Fruit fly (Drosophila melanogaster) whole organism, prepupa: ENCODE measurements around the gene CG7896.

Source experiments
- CG10631 ChIP-seq: fragments of 200-800 bp; sonication (Bioruptor generic); optimal IDR thresholded peaks from 2 replicates; lab custom pipeline; 2016; ENCODE audit warnings: missing biosample characterization, missing genetic modification characterization
- CG10669 ChIP-seq: fragments of 200-800 bp; sonication (Bioruptor generic); optimal IDR thresholded peaks from 3 replicates; lab custom pipeline; 2018; ENCODE audit warnings: missing biosample characterization, mild to moderate bottlenecking, missing genetic modification characterization, moderate library complexity
- CG11762 ChIP-seq: fragments of 200-800 bp; sonication (Bioruptor generic); optimal IDR thresholded peaks from 3 replicates; lab custom pipeline; 2016; ENCODE audit warnings: missing biosample characterization, missing genetic modification characterization; ENCODE audit not compliant: insufficient read depth
- CG11902 ChIP-seq: fragments of 200-800 bp; sonication (Bioruptor generic); optimal IDR thresholded peaks from 3 replicates; lab custom pipeline; 2016; ENCODE audit warnings: missing biosample characterization, missing genetic modification characterization
- CG3032 ChIP-seq: fragments of 200-800 bp; optimal IDR thresholded peaks from 2 replicates; lab custom pipeline; 2019; ENCODE audit warnings: missing biosample characterization, mild to moderate bottlenecking, missing genetic modification characterization, moderate library complexity
- CG31627 ChIP-seq: fragments of 200-800 bp; sonication (Bioruptor generic); optimal IDR thresholded peaks from 3 replicates; lab custom pipeline; 2016; ENCODE audit warnings: missing biosample characterization, missing genetic modification characterization
- CG32006 ChIP-seq: fragments of 200-800 bp; sonication (Bioruptor generic); optimal IDR thresholded peaks from 3 replicates; lab custom pipeline; 2017; ENCODE audit warnings: missing biosample characterization, mild to moderate bottlenecking, missing genetic modification characterization
- CG34406 ChIP-seq: fragments of 200-800 bp; sonication (Bioruptor generic); optimal IDR thresholded peaks from 3 replicates; lab custom pipeline; 2016; ENCODE audit warnings: missing biosample characterization, missing genetic modification characterization
- CG3919 ChIP-seq: fragments of 200-800 bp; sonication (Bioruptor generic); optimal IDR thresholded peaks from 3 replicates; lab custom pipeline; 2016; ENCODE audit warnings: missing biosample characterization, missing genetic modification characterization
- CG4318 ChIP-seq: fragments of 200-800 bp; sonication (Bioruptor generic); optimal IDR thresholded peaks from 3 replicates; lab custom pipeline; 2017; ENCODE audit warnings: missing biosample characterization, mild to moderate bottlenecking, missing genetic modification characterization
- CG6163 ChIP-seq: fragments of 200-800 bp; sonication (Bioruptor generic); IDR thresholded peaks from 3 replicates; pipeline ENCODE4 v1.3.6; 2022; ENCODE audit warnings: missing biosample characterization, missing genetic modification characterization
- CG6276 ChIP-seq: fragments of 200-800 bp; sonication (Bioruptor generic); optimal IDR thresholded peaks from 2 replicates; lab custom pipeline; 2017; ENCODE audit warnings: missing biosample characterization, mild to moderate bottlenecking, missing genetic modification characterization
- CG6792 ChIP-seq: fragments of 200-800 bp; sonication (Bioruptor generic); optimal IDR thresholded peaks from 3 replicates; lab custom pipeline; 2016; ENCODE audit warnings: missing biosample characterization, missing genetic modification characterization
- CG6854 ChIP-seq: fragments of 200-800 bp; sonication (Bioruptor generic); optimal IDR thresholded peaks from 2 replicates; lab custom pipeline; 2017; ENCODE audit warnings: missing biosample characterization, mild to moderate bottlenecking, missing genetic modification characterization
- CG7368 ChIP-seq: fragments of 200-800 bp; sonication (Bioruptor generic); optimal IDR thresholded peaks from 3 replicates; lab custom pipeline; 2016; ENCODE audit warnings: missing biosample characterization, missing genetic modification characterization
- CG8119 ChIP-seq: fragments of 200-800 bp; sonication (Bioruptor generic); IDR thresholded peaks from 3 replicates; pipeline ENCODE4 v1.3.6; 2022; ENCODE audit warnings: missing biosample characterization, missing genetic modification characterization
- CG8632 ChIP-seq: fragments of 200-800 bp; sonication (Bioruptor generic); optimal IDR thresholded peaks from 3 replicates; lab custom pipeline; 2016; ENCODE audit warnings: missing biosample characterization, missing genetic modification characterization
- Eip75B ChIP-seq: fragments of 200-800 bp; sonication (Bioruptor generic); optimal IDR thresholded peaks from 3 replicates; lab custom pipeline; 2016; ENCODE audit warnings: missing biosample characterization, missing genetic modification characterization
- Eip78C ChIP-seq: fragments of 200-800 bp; sonication (Bioruptor generic); peaks from one replicate; lab custom pipeline; 2016; ENCODE audit warnings: missing biosample characterization, missing genetic modification characterization
- Eip93F ChIP-seq: fragments of 200-800 bp; sonication (Bioruptor generic); optimal IDR thresholded peaks from 2 replicates; lab custom pipeline; 2016; ENCODE audit warnings: missing biosample characterization, mild to moderate bottlenecking, missing genetic modification characterization
- Ets96B ChIP-seq: fragments of 200-800 bp; optimal IDR thresholded peaks from 2 replicates; lab custom pipeline; 2019; ENCODE audit warnings: missing biosample characterization, mild to moderate bottlenecking, missing genetic modification characterization, moderate library complexity
- Hr39 ChIP-seq: fragments of 200-800 bp; sonication (Bioruptor generic); optimal IDR thresholded peaks from 2 replicates; lab custom pipeline; 2016; ENCODE audit warnings: missing biosample characterization, missing genetic modification characterization
- Hr4 ChIP-seq: fragments of 200-800 bp; sonication (Bioruptor generic); optimal IDR thresholded peaks from 3 replicates; lab custom pipeline; 2016; ENCODE audit warnings: missing biosample characterization, missing genetic modification characterization
- Met ChIP-seq: fragments of 200-800 bp; sonication (Bioruptor generic); optimal IDR thresholded peaks from 3 replicates; lab custom pipeline; 2016; ENCODE audit warnings: missing biosample characterization, missing genetic modification characterization
- OdsH ChIP-seq: fragments of 200-800 bp; sonication (Bioruptor generic); optimal IDR thresholded peaks from 3 replicates; lab custom pipeline; 2016; ENCODE audit warnings: missing biosample characterization, missing genetic modification characterization
- Smox ChIP-seq: fragments of 200-800 bp; sonication (Bioruptor generic); optimal IDR thresholded peaks from 3 replicates; lab custom pipeline; 2016; ENCODE audit warnings: missing biosample characterization, missing genetic modification characterization
- Sox102F ChIP-seq: fragments of 200-800 bp; sonication (Bioruptor generic); optimal IDR thresholded peaks from 2 replicates; lab custom pipeline; 2016; ENCODE audit warnings: missing biosample characterization, mild to moderate bottlenecking, missing genetic modification characterization
- Sox14 ChIP-seq: fragments of 200-800 bp; sonication (Bioruptor generic); optimal IDR thresholded peaks from 3 replicates; lab custom pipeline; 2016; ENCODE audit warnings: missing biosample characterization, missing genetic modification characterization
- achi ChIP-seq: fragments of 200-800 bp; sonication (Bioruptor generic); optimal IDR thresholded peaks from 3 replicates; lab custom pipeline; 2016; ENCODE audit warnings: missing biosample characterization, missing genetic modification characterization
- acj6 ChIP-seq: fragments of 200-800 bp; sonication (Bioruptor generic); optimal IDR thresholded peaks from 3 replicates; lab custom pipeline; 2016; ENCODE audit warnings: missing biosample characterization, missing genetic modification characterization
- cyc ChIP-seq: fragments of 200-800 bp; sonication (Bioruptor generic); optimal IDR thresholded peaks from 3 replicates; lab custom pipeline; 2016; ENCODE audit warnings: missing biosample characterization, missing genetic modification characterization
- dsx ChIP-seq: fragments of 200-800 bp; optimal IDR thresholded peaks from 3 replicates; lab custom pipeline; 2019; ENCODE audit warnings: missing biosample characterization, mild to moderate bottlenecking, missing genetic modification characterization, moderate library complexity; ENCODE audit not compliant: poor library complexity, severe bottlenecking
- eg ChIP-seq: fragments of 200-800 bp; sonication (Bioruptor generic); IDR thresholded peaks from 3 replicates; pipeline ENCODE4 v1.3.6; 2022; ENCODE audit warnings: missing biosample characterization, missing genetic modification characterization
- fd59A ChIP-seq: fragments of 200-800 bp; sonication (Bioruptor generic); optimal IDR thresholded peaks from 2 replicates; lab custom pipeline; 2017; ENCODE audit warnings: missing biosample characterization, mild to moderate bottlenecking, missing genetic modification characterization, missing genetic modification reagents
- fkh ChIP-seq: fragments of 200-800 bp; sonication (Bioruptor generic); optimal IDR thresholded peaks from 3 replicates; lab custom pipeline; 2017; ENCODE audit warnings: missing biosample characterization, mild to moderate bottlenecking, missing genetic modification characterization, moderate library complexity
- lz ChIP-seq: fragments of 200-800 bp; sonication (Bioruptor generic); optimal IDR thresholded peaks from 3 replicates; lab custom pipeline; 2016; ENCODE audit warnings: missing biosample characterization, missing genetic modification characterization
- pdm3 ChIP-seq: fragments of 200-800 bp; sonication (Bioruptor generic); optimal IDR thresholded peaks from 3 replicates; lab custom pipeline; 2016; ENCODE audit warnings: missing biosample characterization, missing genetic modification characterization
- salr ChIP-seq, 2 experiments: fragments of 200-800 bp; sonication (Bioruptor generic); optimal IDR thresholded peaks; 3 replicates each; lab custom pipeline; 2016 to 2018; ENCODE audit warnings: missing biosample characterization in 2 of 2, missing genetic modification characterization in 2 of 2, mild to moderate bottlenecking in 1 of 2
- spab ChIP-seq: fragments of 200-800 bp; sonication (Bioruptor generic); optimal IDR thresholded peaks from 2 replicates; lab custom pipeline; 2017; ENCODE audit warnings: missing biosample characterization, mild to moderate bottlenecking, missing genetic modification characterization, missing genetic modification reagents
- ss ChIP-seq, 2 experiments: fragments of 200-800 bp; sonication (Bioruptor generic); optimal IDR thresholded peaks; 2 replicates in 1 of 2; 3 replicates in 1 of 2; lab custom pipeline; 2017 to 2018; ENCODE audit warnings: mild to moderate bottlenecking in 2 of 2, missing biosample characterization in 2 of 2, missing genetic modification characterization in 2 of 2, moderate library complexity in 1 of 2
- svp ChIP-seq: fragments of 200-800 bp; sonication (Bioruptor generic); peaks from one replicate; lab custom pipeline; 2016; ENCODE audit warnings: missing biosample characterization, missing genetic modification characterization
- topi ChIP-seq: fragments of 200-800 bp; sonication (Bioruptor generic); optimal IDR thresholded peaks from 3 replicates; lab custom pipeline; 2016; ENCODE audit warnings: missing biosample characterization, missing genetic modification characterization
- vri ChIP-seq: fragments of 200-800 bp; sonication (Bioruptor generic); optimal IDR thresholded peaks from 3 replicates; lab custom pipeline; 2016; ENCODE audit warnings: missing biosample characterization, mild to moderate bottlenecking, missing genetic modification characterization

Gene CG7896

DNA sequence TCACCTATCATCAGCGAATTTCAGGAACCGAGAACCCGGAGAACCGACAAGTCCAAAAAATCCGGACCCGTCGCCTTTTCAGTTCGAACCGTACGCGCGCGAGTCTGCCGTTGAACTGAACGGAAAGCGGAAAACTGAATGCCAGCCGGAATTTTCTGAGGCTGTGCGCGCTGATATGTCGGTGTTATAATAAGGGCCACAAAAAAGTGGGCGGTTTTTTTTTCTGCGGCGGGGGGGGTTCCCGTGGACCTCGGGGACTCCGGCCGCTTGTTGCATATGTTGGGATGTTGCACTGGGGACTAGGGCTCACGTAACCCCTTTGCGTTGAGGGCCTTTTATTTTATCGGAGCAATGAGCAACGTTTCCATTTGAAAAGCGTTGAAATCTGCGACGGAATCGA, 13.9 kb upstream of the CG7896 start, which contains the start of gene TkR99D:
Gene TkR99D (minus strand): TSS at position 101 of the 400 bp plus-strand sequence.
- TF ChIP-seq salr (GFP tag; optimal IDR thresholded peaks at IDR 0.05; lab: Kevin White, UChicago) (no peak), Hr39 (GFP tag; lab: Kevin White, UChicago) (no peak), svp (GFP tag; lab: Kevin White, UChicago) (no peak), dsx (GFP tag; lab: Kevin White, UChicago) (no peak), CG8119 (GFP tag; lab: Robert Waterston, UW) (no peak), Sox102F (GFP tag; lab: Kevin White, UChicago) (no peak), CG10631 (GFP tag; lab: Kevin White, UChicago) (no peak), CG6276 (GFP tag; lab: Kevin White, UChicago) (no peak), spab (GFP tag; lab: Kevin White, UChicago) (no peak), CG7368 (no peak), lz (GFP tag; lab: Kevin White, UChicago) (no peak), CG11762 (no peak), acj6 (no peak)

- TF ChIP-seq spab (GFP tag; lab: Kevin White, UChicago) (no peak), eg (GFP tag; lab: Robert Waterston, UW) (no peak), Met (GFP tag; lab: Kevin White, UChicago) (peak; percentile 9), achi (GFP tag; lab: Kevin White, UChicago) (no peak), Hr4 (GFP tag; lab: Kevin White, UChicago) (no peak), Hr39 (GFP tag; lab: Kevin White, UChicago) (peak; percentile 31), cyc (GFP tag; lab: Kevin White, UChicago) (peak; percentile 16), CG10631 (GFP tag; lab: Kevin White, UChicago) (peak; percentile 1), Ets96B (tag; lab: Kevin White, UChicago) (peak; percentile 30), Eip78C (GFP tag; lab: Kevin White, UChicago) (peak; percentile 69), vri (no peak), CG31627 (GFP tag; lab: Kevin White, UChicago) (peak; percentile 17), CG6854 (GFP tag; lab: Kevin White, UChicago) (no peak), CG4318 (GFP tag; lab: Kevin White, UChicago) (no peak), lz (GFP tag; lab: Kevin White, UChicago) (no peak), OdsH (peak; percentile 20), CG8632 (no peak), CG11902 (GFP tag; lab: Kevin White, UChicago) (no peak), Eip75B (GFP tag; lab: Kevin White, UChicago) (peak; percentile 1), CG32006 (GFP tag; lab: Kevin White, UChicago) (peak; percentile 10), CG3919 (GFP tag; lab: Kevin White, UChicago) (peak; percentile 8), CG6163 (peak; percentile 49; the same call in 2 of the 3 replicates), Smox (GFP tag; lab: Kevin White, UChicago) (no peak), fkh (GFP tag; lab: Kevin White, UChicago) (no peak), Eip93F (GFP tag; lab: Kevin White, UChicago) (no peak), Sox14 (GFP tag; lab: Kevin White, UChicago) (no peak), topi (GFP tag; lab: Kevin White, UChicago) (peak; percentile 20), acj6 (peak; percentile 26), CG34406 (peak; percentile 0), CG3032 (tag; lab: Kevin White, UChicago) (no peak), Sox102F (GFP tag; lab: Kevin White, UChicago) (peak; percentile 22), CG10669 (peak; percentile 27), CG8119 (GFP tag; lab: Robert Waterston, UW) (no peak), CG6792 (peak; percentile 4), fd59A (GFP tag; lab: Kevin White, UChicago) (peak; percentile 4), pdm3 (GFP tag; lab: Kevin White, UChicago) (peak; percentile 14), svp (GFP tag; lab: Kevin White, UChicago) (peak; percentile 71), ss (GFP tag; optimal IDR thresholded peaks at IDR 0.05; lab: Kevin White, UChicago) (no peak)
Measured at dm6 chr3R:29978595-29978994, 4.6 kb upstream of the CG7896 start.
